Worm (Caenorhabditis elegans) whole organism, mixed stage, embryonic: ENCODE data around the gene srx-43.

Experiments
- blmp-1 ChIP-seq: fragments of 150-350 bp; optimal IDR thresholded peaks from 2 replicates; lab custom pipeline; 2014; ENCODE audit warnings: missing biosample characterization, missing genetic modification characterization
- elt-1 ChIP-seq: sonication (generic microtip); optimal IDR thresholded peaks from 2 replicates; lab custom pipeline; 2017; ENCODE audit warnings: missing genetic modification characterization, mild to moderate bottlenecking, missing compliant biosample characterization, antibody characterized with exemption, moderate library complexity, borderline replicate concordance; ENCODE audit not compliant: insufficient read depth
- elt-3 ChIP-seq: fragments of 150-350 bp; optimal IDR thresholded peaks from 2 replicates; lab custom pipeline; 2014; ENCODE audit warnings: missing biosample characterization, missing genetic modification characterization
- hlh-1 ChIP-seq: fragments of 150-350 bp; optimal IDR thresholded peaks from 2 replicates; lab custom pipeline; 2014; ENCODE audit warnings: missing biosample characterization, missing genetic modification reagents, missing genetic modification characterization
- lsy-2 ChIP-seq: fragments of 150-350 bp; optimal IDR thresholded peaks from 2 replicates; lab custom pipeline; 2014; ENCODE audit warnings: missing biosample characterization, missing genetic modification characterization
- mep-1 ChIP-seq: fragments of 150-350 bp; optimal IDR thresholded peaks from 2 replicates; lab custom pipeline; 2017; ENCODE audit warnings: missing biosample characterization, missing genetic modification reagents, missing genetic modification characterization, inconsistent platforms
- pha-4 ChIP-seq: fragments of 150-350 bp; optimal IDR thresholded peaks from 2 replicates; lab custom pipeline; 2018; ENCODE audit warnings: missing biosample characterization, missing genetic modification reagents, missing genetic modification characterization
- snpc-4 ChIP-seq: fragments of 150-350 bp; optimal IDR thresholded peaks from 2 replicates; lab custom pipeline; 2014; ENCODE audit warnings: missing biosample characterization, missing genetic modification characterization
- sptf-1 ChIP-seq: sonication (generic microtip); optimal IDR thresholded peaks from 2 replicates; lab custom pipeline; 2017; ENCODE audit warnings: mild to moderate bottlenecking, missing genetic modification characterization, moderate library complexity, missing compliant biosample characterization
- unc-62 ChIP-seq: fragments of 150-350 bp; optimal IDR thresholded peaks from 2 replicates; lab custom pipeline; 2014; ENCODE audit warnings: missing biosample characterization, missing genetic modification reagents, missing genetic modification characterization
- ztf-11 ChIP-seq: fragments of 150-350 bp; optimal IDR thresholded peaks from 2 replicates; lab custom pipeline; 2014; ENCODE audit warnings: missing biosample characterization, missing genetic modification characterization

ce11 chrV:16036166-16036565 lies 18.4 kb downstream of the srx-43 start, which contains the start of gene T10C6.10:
- no peak for TF ChIP-seq mep-1 (tag; lab: Kevin White, UChicago)
- TF ChIP-seq hlh-1 (tag; lab: Kevin White, UChicago), result no peak
- no peak for TF ChIP-seq elt-3
- TF ChIP-seq sptf-1 (tag; lab: Kevin White, UChicago), result no peak
- TF ChIP-seq lsy-2 (tag; lab: Kevin White, UChicago), result no peak
- TF ChIP-seq elt-1 (tag; lab: Kevin White, UChicago), result no peak
- no peak for TF ChIP-seq snpc-4
- TF ChIP-seq blmp-1 (tag; lab: Kevin White, UChicago), result no peak
- no peak for TF ChIP-seq unc-62 (GFP tag; lab: Kevin White, UChicago)
- no peak for TF ChIP-seq pha-4
- TF ChIP-seq ztf-11 (tag; lab: Kevin White, UChicago), result no peak
